Worm (Caenorhabditis elegans): ENCODE results near the gene pqn-39.

The pqn-39 gene

ce11 chrX:13948167-13948566 is 20.3 kb downstream of the pqn-39 start:
- TF ChIP-seq nfya-1 (tag; optimal IDR thresholded peaks at IDR 0.05), result peak; percentile 39
- TF ChIP-seq ceh-31 (tag; optimal IDR thresholded peaks at IDR 0.05), result peak; percentile 59
- TF ChIP-seq unc-55 (GFP tag; optimal IDR thresholded peaks at IDR 0.05), result peak; percentile 18
- TF ChIP-seq unc-42 (tag; optimal IDR thresholded peaks at IDR 0.05), result peak; percentile 18
- no peak for TF ChIP-seq T23F11.4 (GFP tag; optimal IDR thresholded peaks at IDR 0.05)
- peak; percentile 23 for TF ChIP-seq ref-2 (tag; optimal IDR thresholded peaks at IDR 0.05)
- TF ChIP-seq ceh-48 (tag; optimal IDR thresholded peaks at IDR 0.05), result no peak
- peak; percentile 41 for TF ChIP-seq tbx-2 (tag; optimal IDR thresholded peaks at IDR 0.05)
- peak; percentile 25 for TF ChIP-seq syd-9 (tag; optimal IDR thresholded peaks at IDR 0.05)
- peak; percentile 53 for TF ChIP-seq sdc-2 (tag; optimal IDR thresholded peaks at IDR 0.05)

ce11 chrX:13946693-13947583 is 21.5 kb downstream of the pqn-39 start:
- no peak for TF ChIP-seq che-1 (tag; optimal IDR thresholded peaks at IDR 0.05)
- TF ChIP-seq elt-2 (tag; optimal IDR thresholded peaks at IDR 0.05), result peak; percentile 53

- TF ChIP-seq K02D7.2 (tag; optimal IDR thresholded peaks at IDR 0.05) (no peak), nfya-1 (tag; optimal IDR thresholded peaks at IDR 0.05) (peak; percentile 62), pha-2 (tag; optimal IDR thresholded peaks at IDR 0.05) (peak; percentile 47), C38D4.7 (GFP tag; optimal IDR thresholded peaks at IDR 0.05) (no peak), ceh-19 (GFP tag; optimal IDR thresholded peaks at IDR 0.05) (no peak), syd-9 (tag; optimal IDR thresholded peaks at IDR 0.05) (peak; percentile 12), rnt-1 (tag; optimal IDR thresholded peaks at IDR 0.05) (peak; percentile 76), pax-1 (tag; optimal IDR thresholded peaks at IDR 0.05) (no peak), gmeb-2 (tag; optimal IDR thresholded peaks at IDR 0.05) (peak; percentile 5), sox-4 (tag; optimal IDR thresholded peaks at IDR 0.05) (peak; percentile 2), tbx-7 (tag; optimal IDR thresholded peaks at IDR 0.05) (no peak), ets-4 (tag; optimal IDR thresholded peaks at IDR 0.05) (peak; percentile 4), elt-4 (tag; optimal IDR thresholded peaks at IDR 0.05) (no peak), che-1 (tag; optimal IDR thresholded peaks at IDR 0.05) (no peak), F13H6.1 (tag; optimal IDR thresholded peaks at IDR 0.05) (peak; percentile 43), pat-9 (tag; optimal IDR thresholded peaks at IDR 0.05) (no peak), ref-2 (tag; optimal IDR thresholded peaks at IDR 0.05) (no peak), unc-42 (tag; optimal IDR thresholded peaks at IDR 0.05) (peak; percentile 55), dmd-4 (tag; optimal IDR thresholded peaks at IDR 0.05; ENCODE audit: borderline replicate concordance) (peak; percentile 13), madf-2 (tag; optimal IDR thresholded peaks at IDR 0.05) (peak; percentile 9), npax-4 (tag; optimal IDR thresholded peaks at IDR 0.05) (no peak), ceh-6 (GFP tag; optimal IDR thresholded peaks at IDR 0.05) (peak; percentile 48), hlh-13 (GFP tag; optimal IDR thresholded peaks at IDR 0.05) (no peak), ceh-34 (tag; optimal IDR thresholded peaks at IDR 0.05) (peak; percentile 31), unc-55 (GFP tag; optimal IDR thresholded peaks at IDR 0.05) (no peak), unc-3 (GFP tag; conservative IDR thresholded peaks at IDR 0.05) (no peak), unc-3 (tag; optimal IDR thresholded peaks at IDR 0.05) (no peak), sdc-2 (tag; optimal IDR thresholded peaks at IDR 0.05) (peak; percentile 52), ceh-31 (tag; optimal IDR thresholded peaks at IDR 0.05) (peak; percentile 68), hlh-6 (tag; optimal IDR thresholded peaks at IDR 0.05) (no peak), fax-1 (tag; optimal IDR thresholded peaks at IDR 0.05) (no peak), ceh-18 (tag; optimal IDR thresholded peaks at IDR 0.05) (peak; percentile 61), ceh-14 (tag; optimal IDR thresholded peaks at IDR 0.05) (peak; percentile 79), tbx-2 (tag; optimal IDR thresholded peaks at IDR 0.05) (peak; percentile 72), ceh-2 (tag; optimal IDR thresholded peaks at IDR 0.05) (no peak), lim-6 (tag; optimal IDR thresholded peaks at IDR 0.05) (no peak), C08G9.2 (tag; optimal IDR thresholded peaks at IDR 0.05) (peak; percentile 6)
These were observed 23.0 kb downstream of the pqn-39 start for ce11 chrX:13945524-13945923.
